Worm (Caenorhabditis elegans): ENCODE measurements around the gene nasp-1.

- TF ChIP-seq hmg-20 (GFP tag; IDR thresholded peaks at IDR 0.05) (no peak), lsy-27 (tag; optimal IDR thresholded peaks at IDR 0.05; ENCODE audit: borderline replicate concordance, insufficient read depth) (no peak), T26A5.8 (tag; optimal IDR thresholded peaks at IDR 0.05) (no peak), mxl-1 (tag; optimal IDR thresholded peaks at IDR 0.05) (no peak)
These were observed 49.7 kb downstream of the nasp-1 start for ce11 chrII:11156160-11156559.
